Worm (Caenorhabditis elegans) whole organism, L4/young adult: ENCODE results near the gene npp-20.

Experiments
- W03F9.2 ChIP-seq: fragments of 150-350 bp; optimal IDR thresholded peaks from 2 replicates; lab custom pipeline; 2014; ENCODE audit warnings: missing biosample characterization, missing genetic modification characterization
- dao-5 ChIP-seq: sonication (generic microtip); optimal IDR thresholded peaks from 2 replicates; lab custom pipeline; 2016; ENCODE audit warnings: missing genotype, missing genetic modification characterization, moderate library complexity, missing compliant biosample characterization
- him-1 ChIP-seq: sonication (generic microtip); optimal IDR thresholded peaks from 2 replicates; lab custom pipeline; 2016; ENCODE audit warnings: missing genotype, missing genetic modification reagents, missing genetic modification characterization, missing compliant biosample characterization

- TF ChIP-seq him-1 (tag; lab: Kevin White, UChicago) (no peak), dao-5 (no peak), W03F9.2 (tag; lab: Kevin White, UChicago) (no peak)
These were observed 1.6 kb upstream of the npp-20 start, which contains the start of gene hxk-3 for ce11 chrIV:1497448-1497847.
